Worm (Caenorhabditis elegans) whole organism, mixed stage, embryonic: ENCODE results near the gene C49C3.4.

Source experiments
- bed-3 ChIP-seq: fragments of 200-800 bp; sonication (Bioruptor generic); optimal IDR thresholded peaks from 3 replicates; lab custom pipeline; 2018; ENCODE audit warnings: mild to moderate bottlenecking, missing genetic modification characterization, moderate library complexity, missing compliant biosample characterization
- blmp-1 ChIP-seq: fragments of 150-350 bp; optimal IDR thresholded peaks from 2 replicates; lab custom pipeline; 2014; ENCODE audit warnings: missing biosample characterization, missing genetic modification characterization
- ceh-39 ChIP-seq: fragments of 150-350 bp; optimal IDR thresholded peaks from 2 replicates; lab custom pipeline; 2014; ENCODE audit warnings: missing biosample characterization, missing genetic modification characterization
- ceh-43 ChIP-seq: fragments of 200-800 bp; sonication (Bioruptor generic); optimal IDR thresholded peaks from 2 replicates; lab custom pipeline; 2018; ENCODE audit warnings: mild to moderate bottlenecking, missing genetic modification characterization, moderate library complexity, missing compliant biosample characterization
- ceh-83 ChIP-seq: fragments of 200-800 bp; sonication (Bioruptor generic); optimal IDR thresholded peaks from 2 replicates; lab custom pipeline; 2018; ENCODE audit warnings: mild to moderate bottlenecking, missing genetic modification characterization, missing compliant biosample characterization
- ces-1 ChIP-seq: fragments of 150-350 bp; optimal IDR thresholded peaks from 2 replicates; lab custom pipeline; 2014; ENCODE audit warnings: missing biosample characterization, missing genetic modification reagents, missing genetic modification characterization
- cnd-1 ChIP-seq: fragments of 200-800 bp; sonication (Bioruptor generic); optimal IDR thresholded peaks from 2 replicates; lab custom pipeline; 2018; ENCODE audit warnings: mild to moderate bottlenecking, missing genetic modification characterization, missing compliant biosample characterization
- drap-1 ChIP-seq: fragments of 200-800 bp; sonication (Bioruptor generic); optimal IDR thresholded peaks from 3 replicates; lab custom pipeline; 2018; ENCODE audit warnings: mild to moderate bottlenecking, missing genetic modification characterization, missing compliant biosample characterization
- elt-1 ChIP-seq: sonication (generic microtip); optimal IDR thresholded peaks from 2 replicates; lab custom pipeline; 2017; ENCODE audit warnings: missing genetic modification characterization, mild to moderate bottlenecking, missing compliant biosample characterization, antibody characterized with exemption, moderate library complexity, borderline replicate concordance; ENCODE audit not compliant: insufficient read depth
- flh-1 ChIP-seq: fragments of 200-800 bp; sonication (Bioruptor generic); optimal IDR thresholded peaks from 2 replicates; lab custom pipeline; 2018; ENCODE audit warnings: mild to moderate bottlenecking, missing genetic modification characterization, moderate library complexity, missing compliant biosample characterization
- ham-2 ChIP-seq: fragments of 200-800 bp; sonication (Bioruptor generic); optimal IDR thresholded peaks from 2 replicates; lab custom pipeline; 2018; ENCODE audit warnings: mild to moderate bottlenecking, missing genetic modification characterization, missing compliant biosample characterization
- hlh-1 ChIP-seq: fragments of 150-350 bp; optimal IDR thresholded peaks from 2 replicates; lab custom pipeline; 2014; ENCODE audit warnings: missing biosample characterization, missing genetic modification reagents, missing genetic modification characterization
- lin-32 ChIP-seq: fragments of 200-800 bp; sonication (Bioruptor generic); optimal IDR thresholded peaks from 2 replicates; lab custom pipeline; 2018; ENCODE audit warnings: mild to moderate bottlenecking, missing genetic modification characterization, missing compliant biosample characterization
- mls-2 ChIP-seq: sonication (generic microtip); optimal IDR thresholded peaks from 2 replicates; lab custom pipeline; 2016; ENCODE audit warnings: mild to moderate bottlenecking, missing genetic modification characterization, moderate library complexity, missing compliant biosample characterization
- nhr-12 ChIP-seq: fragments of 150-350 bp; optimal IDR thresholded peaks from 2 replicates; lab custom pipeline; 2014; ENCODE audit warnings: missing biosample characterization, missing genetic modification characterization
- nhr-2 ChIP-seq: fragments of 150-350 bp; optimal IDR thresholded peaks from 2 replicates; lab custom pipeline; 2014; ENCODE audit warnings: missing biosample characterization, missing genetic modification characterization
- nhr-237 ChIP-seq: fragments of 150-350 bp; optimal IDR thresholded peaks from 2 replicates; lab custom pipeline; 2014; ENCODE audit warnings: missing biosample characterization, missing genetic modification characterization
- nhr-28 ChIP-seq: fragments of 150-350 bp; optimal IDR thresholded peaks from 2 replicates; lab custom pipeline; 2014; ENCODE audit warnings: missing biosample characterization, missing genetic modification characterization
- nhr-76 ChIP-seq: sonication (generic microtip); optimal IDR thresholded peaks from 2 replicates; lab custom pipeline; 2017; ENCODE audit warnings: missing biosample characterization, missing genetic modification characterization
- pha-4 ChIP-seq: fragments of 150-350 bp; optimal IDR thresholded peaks from 2 replicates; lab custom pipeline; 2018; ENCODE audit warnings: missing biosample characterization, missing genetic modification reagents, missing genetic modification characterization
- sptf-1 ChIP-seq: sonication (generic microtip); optimal IDR thresholded peaks from 2 replicates; lab custom pipeline; 2017; ENCODE audit warnings: mild to moderate bottlenecking, missing genetic modification characterization, moderate library complexity, missing compliant biosample characterization
- tbx-8 ChIP-seq: fragments of 200-800 bp; sonication (Bioruptor generic); optimal IDR thresholded peaks from 2 replicates; lab custom pipeline; 2018; ENCODE audit warnings: mild to moderate bottlenecking, missing genetic modification characterization, moderate library complexity, missing compliant biosample characterization
- unc-120 ChIP-seq: sonication (generic microtip); optimal IDR thresholded peaks from 2 replicates; lab custom pipeline; 2017; ENCODE audit warnings: missing genetic modification characterization, missing compliant biosample characterization; ENCODE audit not compliant: poor library complexity, severe bottlenecking
- unc-39 ChIP-seq: fragments of 150-350 bp; optimal IDR thresholded peaks from 2 replicates; lab custom pipeline; 2014; ENCODE audit warnings: missing biosample characterization, missing genetic modification characterization
- unc-62 ChIP-seq: fragments of 150-350 bp; optimal IDR thresholded peaks from 2 replicates; lab custom pipeline; 2014; ENCODE audit warnings: missing biosample characterization, missing genetic modification reagents, missing genetic modification characterization
- zip-8 ChIP-seq: fragments of 150-350 bp; optimal IDR thresholded peaks from 2 replicates; lab custom pipeline; 2014; ENCODE audit warnings: missing biosample characterization, missing genetic modification characterization
- ztf-11 ChIP-seq: fragments of 150-350 bp; optimal IDR thresholded peaks from 2 replicates; lab custom pipeline; 2014; ENCODE audit warnings: missing biosample characterization, missing genetic modification characterization

Gene C49C3.4

DNA sequence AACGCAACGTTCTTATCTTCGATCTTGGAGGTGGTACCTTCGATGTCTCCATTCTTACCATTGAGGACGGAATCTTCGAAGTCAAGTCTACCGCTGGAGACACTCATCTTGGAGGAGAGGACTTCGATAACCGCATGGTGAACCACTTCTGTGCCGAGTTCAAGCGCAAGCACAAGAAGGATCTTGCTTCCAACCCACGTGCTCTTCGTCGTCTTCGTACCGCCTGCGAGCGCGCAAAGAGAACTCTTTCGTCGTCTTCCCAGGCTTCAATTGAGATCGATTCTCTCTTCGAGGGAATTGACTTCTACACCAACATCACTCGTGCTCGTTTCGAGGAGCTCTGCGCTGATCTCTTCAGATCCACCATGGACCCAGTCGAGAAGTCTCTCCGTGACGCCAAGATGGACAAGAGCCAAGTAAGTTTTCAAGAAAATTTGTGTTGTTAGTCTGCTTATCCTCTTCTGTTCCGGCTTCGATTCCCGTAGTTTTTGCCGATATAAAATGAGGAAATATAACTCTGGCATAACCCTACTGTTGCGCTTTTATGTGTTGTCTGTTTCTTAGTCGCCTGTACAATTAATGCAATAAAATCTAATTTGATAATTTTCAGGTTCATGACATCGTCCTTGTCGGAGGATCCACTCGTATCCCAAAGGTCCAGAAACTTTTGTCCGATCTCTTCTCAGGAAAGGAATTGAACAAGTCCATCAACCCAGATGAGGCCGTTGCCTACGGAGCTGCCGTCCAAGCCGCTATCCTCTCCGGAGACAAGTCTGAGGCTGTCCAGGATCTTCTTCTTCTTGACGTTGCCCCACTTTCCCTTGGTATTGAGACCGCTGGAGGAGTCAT is 40.8 kb upstream of the C49C3.4 start:
- TF ChIP-seq blmp-1 (tag; lab: Kevin White, UChicago) (no peak), ceh-43 (GFP tag; lab: Kevin White, UChicago) (no peak), elt-1 (no peak), hlh-1 (tag; lab: Kevin White, UChicago) (no peak), drap-1 (GFP tag; lab: Kevin White, UChicago) (no peak), zip-8 (tag; lab: Kevin White, UChicago) (no peak), nhr-28 (tag; lab: Kevin White, UChicago) (no peak), cnd-1 (tag; lab: Kevin White, UChicago) (no peak), nhr-76 (tag; lab: Kevin White, UChicago) (no peak), nhr-12 (tag; lab: Kevin White, UChicago) (no peak), nhr-237 (tag; lab: Kevin White, UChicago) (no peak), bed-3 (no peak), sptf-1 (tag; lab: Kevin White, UChicago) (no peak), ceh-39 (tag; lab: Kevin White, UChicago) (no peak), tbx-8 (GFP tag; lab: Kevin White, UChicago) (no peak)

DNA sequence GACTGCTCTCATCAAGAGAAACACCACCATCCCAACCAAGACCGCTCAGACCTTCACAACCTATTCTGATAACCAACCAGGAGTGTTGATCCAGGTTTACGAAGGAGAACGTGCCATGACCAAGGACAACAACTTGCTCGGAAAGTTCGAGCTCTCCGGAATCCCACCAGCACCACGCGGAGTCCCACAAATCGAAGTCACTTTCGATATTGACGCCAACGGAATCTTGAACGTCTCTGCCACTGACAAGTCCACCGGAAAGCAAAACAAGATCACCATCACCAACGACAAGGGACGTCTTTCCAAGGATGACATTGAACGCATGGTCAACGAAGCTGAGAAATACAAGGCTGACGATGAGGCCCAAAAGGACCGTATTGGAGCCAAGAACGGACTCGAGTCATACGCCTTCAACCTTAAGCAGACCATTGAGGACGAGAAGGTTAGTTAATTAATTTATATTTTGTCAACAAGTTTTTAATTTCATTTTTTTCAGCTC is 40.1 kb upstream of the C49C3.4 start:
- TF ChIP-seq unc-62 (no peak), nhr-28 (tag; lab: Kevin White, UChicago) (no peak), bed-3 (no peak), lin-32 (GFP tag; lab: Kevin White, UChicago) (no peak)

ce11 chrIV:17281060-17282021 is 39.3 kb upstream of the C49C3.4 start:
- peak; percentile 22 for TF ChIP-seq ces-1
- no peak for TF ChIP-seq zip-8 (tag; lab: Kevin White, UChicago)
- TF ChIP-seq lin-32 (GFP tag; lab: Kevin White, UChicago) = no peak
- TF ChIP-seq elt-1 = no peak
- TF ChIP-seq ceh-43 (GFP tag; lab: Kevin White, UChicago) = no peak
- TF ChIP-seq sptf-1 (tag; lab: Kevin White, UChicago) = no peak

DNA sequence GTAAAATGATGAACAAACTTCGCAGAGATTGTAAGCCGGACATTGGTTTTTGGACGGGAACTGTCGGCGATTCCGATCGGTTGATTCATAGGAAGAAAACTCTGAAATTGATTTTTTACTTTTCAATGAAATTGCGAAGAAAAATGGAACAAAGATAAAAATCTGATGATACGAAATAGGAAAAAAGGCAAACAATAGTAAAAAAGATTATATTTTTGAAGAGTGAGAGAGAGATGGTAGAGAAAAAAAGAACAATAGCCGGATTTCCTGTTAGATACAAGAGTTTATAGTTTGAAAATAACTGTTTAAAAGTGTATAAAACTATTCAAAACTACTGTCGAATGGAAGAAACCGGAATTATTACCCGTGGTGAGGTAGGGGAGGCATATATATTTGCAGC is 36.5 kb upstream of the C49C3.4 start, which contains the start of gene nra-1:
TSS of gene nra-1 (minus strand) at position 101 of the 400 bp plus-strand sequence.
- no peak for TF ChIP-seq ceh-83 (GFP tag; lab: Kevin White, UChicago)
- no peak for TF ChIP-seq ceh-39 (tag; lab: Kevin White, UChicago)
- no peak for TF ChIP-seq unc-120
- no peak for TF ChIP-seq nhr-2 (tag; lab: Kevin White, UChicago)
- TF ChIP-seq elt-1 = no peak
- no peak for TF ChIP-seq flh-1 (GFP tag; lab: Kevin White, UChicago)
- TF ChIP-seq nhr-12 (tag; lab: Kevin White, UChicago) = no peak
- no peak for TF ChIP-seq mls-2
- no peak for TF ChIP-seq zip-8 (tag; lab: Kevin White, UChicago)
- TF ChIP-seq pha-4 (tag; lab: Kevin White, UChicago) = no peak
- no peak for TF ChIP-seq ham-2
- TF ChIP-seq unc-39 (tag; lab: Kevin White, UChicago) = no peak
- no peak for TF ChIP-seq tbx-8 (GFP tag; lab: Kevin White, UChicago)
- no peak for TF ChIP-seq cnd-1 (tag; lab: Kevin White, UChicago)

DNA sequence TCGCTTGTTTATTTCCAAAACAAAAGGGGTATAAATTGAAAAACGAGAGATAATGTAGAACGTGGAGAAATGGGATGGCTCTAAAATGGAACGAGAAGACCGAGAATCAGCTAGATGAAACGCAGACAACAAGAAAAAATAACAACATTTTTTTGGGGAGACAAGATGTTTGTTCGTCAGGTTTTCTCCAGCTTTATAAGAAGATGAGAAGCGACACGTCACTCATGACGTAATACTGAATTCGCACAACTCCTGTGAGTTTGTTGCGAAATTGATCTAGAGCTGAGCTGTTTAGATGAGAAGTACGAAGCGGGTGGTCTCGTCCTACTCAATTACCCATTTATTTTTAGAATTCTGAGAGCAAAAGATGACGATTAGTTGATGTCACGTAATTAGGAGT is 35.3 kb upstream of the C49C3.4 start:
- TF ChIP-seq ztf-11 (no peak), zip-8 (tag; lab: Kevin White, UChicago) (peak; percentile 10)
